Worm (Caenorhabditis elegans) whole organism, L4 larva: Measurements from ENCODE around the gene tmed-10.

Experiments
- F37D6.2 ChIP-seq: sonication (generic microtip); optimal IDR thresholded peaks from 2 replicates; lab custom pipeline; 2016; ENCODE audit warnings: mild to moderate bottlenecking, missing genetic modification characterization, missing compliant biosample characterization
- F49E8.2 ChIP-seq: sonication (generic microtip); optimal IDR thresholded peaks from 2 replicates; lab custom pipeline; 2016; ENCODE audit warnings: missing compliant biosample characterization, mild to moderate bottlenecking, missing genetic modification characterization, borderline replicate concordance
- T26A8.4 ChIP-seq: fragments of 200-800 bp; sonication (Bioruptor generic); IDR thresholded peaks from 2 replicates; pipeline ENCODE4 v1.3.6; 2022; ENCODE audit warnings: missing genetic modification characterization, missing compliant biosample characterization
- Y48G9A.11 ChIP-seq: fragments of 200-800 bp; sonication (Bioruptor generic); IDR thresholded peaks from 2 replicates; pipeline ENCODE4 v1.3.6; 2022; ENCODE audit warnings: missing genetic modification reagents, missing genetic modification characterization, missing compliant biosample characterization
- Y5F2A.4 ChIP-seq: fragments of 200-800 bp; sonication (Bioruptor generic); optimal IDR thresholded peaks from 2 replicates; lab custom pipeline; 2018; ENCODE audit warnings: mild to moderate bottlenecking, missing genetic modification characterization, missing compliant biosample characterization
- Y75B8A.6 ChIP-seq: fragments of 200-800 bp; sonication (Bioruptor generic); IDR thresholded peaks from 2 replicates; pipeline ENCODE4 v1.3.6; 2022; ENCODE audit warnings: missing genetic modification reagents, missing genetic modification characterization, missing compliant biosample characterization
- aha-1 ChIP-seq: fragments of 150-350 bp; peaks from one replicate; lab custom pipeline; 2014; ENCODE audit warnings: missing biosample characterization, missing genetic modification characterization
- arid-1 ChIP-seq: fragments of 200-800 bp; sonication (Bioruptor generic); conservative IDR thresholded peaks from 2 replicates; pipeline ENCODE4 v1.3.6; 2022; ENCODE audit warnings: missing genetic modification reagents, missing genetic modification characterization, missing compliant biosample characterization
- ceh-28 ChIP-seq: fragments of 150-350 bp; optimal IDR thresholded peaks from 2 replicates; lab custom pipeline; 2014; ENCODE audit warnings: missing biosample characterization, missing genetic modification reagents, missing genetic modification characterization
- ceh-44 ChIP-seq: fragments of 200-800 bp; sonication (Bioruptor generic); IDR thresholded peaks from 2 replicates; pipeline ENCODE4 v1.3.6; 2022; ENCODE audit warnings: missing genetic modification reagents, missing genetic modification characterization, missing compliant biosample characterization
- ces-1 ChIP-seq: fragments of 150-350 bp; sonication (generic microtip); optimal IDR thresholded peaks from 4 replicates; lab custom pipeline; 2014; ENCODE audit warnings: missing biosample characterization, missing genetic modification reagents, missing genetic modification characterization
- ctbp-1 ChIP-seq: fragments of 200-800 bp; sonication (Bioruptor generic); IDR thresholded peaks from 2 replicates; pipeline ENCODE4 v1.3.6; 2022; ENCODE audit warnings: missing genetic modification reagents, missing genetic modification characterization, missing compliant biosample characterization
- daf-12 ChIP-seq: fragments of 150-350 bp; optimal IDR thresholded peaks from 2 replicates; lab custom pipeline; 2014; ENCODE audit warnings: missing biosample characterization, missing genetic modification reagents, missing genetic modification characterization
- daf-16 ChIP-seq, 3 experiments: sonication (generic microtip); optimal IDR thresholded peaks; 2 replicates each; lab custom pipeline; 2016 to 2017; ENCODE audit warnings: missing genetic modification characterization in 3 of 3, missing genetic modification reagents in 3 of 3, mild to moderate bottlenecking in 2 of 3, missing compliant biosample characterization in 2 of 3, missing biosample characterization in 1 of 3, moderate library complexity in 1 of 3
- daf-19 ChIP-seq: fragments of 200-800 bp; sonication (Bioruptor generic); conservative IDR thresholded peaks from 2 replicates; pipeline ENCODE4 v1.3.6; 2022; ENCODE audit warnings: missing genetic modification characterization, missing compliant biosample characterization
- dmd-8 ChIP-seq: fragments of 200-800 bp; sonication (Bioruptor generic); IDR thresholded peaks from 2 replicates; pipeline ENCODE4 v1.3.6; 2022; ENCODE audit warnings: missing genetic modification characterization, missing compliant biosample characterization
- dmd-9 ChIP-seq: fragments of 200-800 bp; sonication (Bioruptor generic); IDR thresholded peaks from 2 replicates; pipeline ENCODE4 v1.3.6; 2022; ENCODE audit warnings: missing genetic modification reagents, missing genetic modification characterization, missing compliant biosample characterization
- dpl-1 ChIP-seq: fragments of 150-350 bp; optimal IDR thresholded peaks from 2 replicates; lab custom pipeline; 2014; ENCODE audit warnings: missing biosample characterization, missing genetic modification reagents, missing genetic modification characterization
- dve-1 ChIP-seq: sonication (generic microtip); optimal IDR thresholded peaks from 2 replicates; lab custom pipeline; 2017; ENCODE audit warnings: antibody characterized with exemption, mild to moderate bottlenecking, missing genetic modification characterization, missing compliant biosample characterization; ENCODE audit not compliant: insufficient read depth
- egl-27 ChIP-seq: sonication (generic microtip); optimal IDR thresholded peaks from 3 replicates; lab custom pipeline; 2017; ENCODE audit warnings: missing biosample characterization, missing genetic modification reagents, missing genetic modification characterization
- fkh-10 ChIP-seq: fragments of 150-350 bp; optimal IDR thresholded peaks from 2 replicates; lab custom pipeline; 2014; ENCODE audit warnings: missing biosample characterization, missing genetic modification reagents, missing genetic modification characterization
- hif-1 ChIP-seq, 2 experiments: sonication (generic microtip); optimal IDR thresholded peaks; 2 replicates each; lab custom pipeline; 2016 to 2017; ENCODE audit warnings: missing compliant biosample characterization in 2 of 2, missing genetic modification characterization in 2 of 2, missing genetic modification reagents in 2 of 2, missing genotype in 2 of 2, mild to moderate bottlenecking in 1 of 2
- hlh-11 ChIP-seq: fragments of 200-800 bp; sonication (Bioruptor generic); optimal IDR thresholded peaks from 2 replicates; lab custom pipeline; 2018; ENCODE audit warnings: mild to moderate bottlenecking, missing genetic modification characterization, missing compliant biosample characterization
- hlh-30 ChIP-seq: sonication (generic microtip); optimal IDR thresholded peaks from 2 replicates; lab custom pipeline; 2017; ENCODE audit warnings: antibody characterized with exemption, mild to moderate bottlenecking, missing genetic modification characterization, missing compliant biosample characterization; ENCODE audit not compliant: insufficient read depth
- hmg-1.1 ChIP-seq: fragments of 200-800 bp; sonication (Bioruptor generic); IDR thresholded peaks from 2 replicates; pipeline ENCODE4 v1.3.6; 2022; ENCODE audit warnings: missing genetic modification reagents, missing genetic modification characterization, missing compliant biosample characterization
- lim-7 ChIP-seq: fragments of 200-800 bp; sonication (Bioruptor generic); IDR thresholded peaks from 2 replicates; pipeline ENCODE4 v1.3.6; 2022; ENCODE audit warnings: missing genetic modification characterization, missing compliant biosample characterization
- lin-1 ChIP-seq: fragments of 200-800 bp; sonication (Bioruptor generic); IDR thresholded peaks from 2 replicates; pipeline ENCODE4 v1.3.6; 2022; ENCODE audit warnings: missing genetic modification reagents, missing genetic modification characterization, missing compliant biosample characterization
- lin-15B ChIP-seq: fragments of 150-350 bp; sonication (generic microtip); optimal IDR thresholded peaks from 3 replicates; lab custom pipeline; 2014; ENCODE audit warnings: missing biosample characterization, missing genetic modification characterization
- lin-29 ChIP-seq: fragments of 200-800 bp; sonication (Bioruptor generic); IDR thresholded peaks from 2 replicates; pipeline ENCODE4 v1.3.6; 2022; ENCODE audit warnings: missing genetic modification reagents, missing genetic modification characterization, missing compliant biosample characterization
- lin-39 ChIP-seq: fragments of 150-350 bp; optimal IDR thresholded peaks from 2 replicates; lab custom pipeline; 2014; ENCODE audit warnings: missing biosample characterization, missing genetic modification reagents, missing genetic modification characterization
- lsy-2 ChIP-seq, 2 experiments: fragments of 150-350 bp in 1 of 2; sonication (generic microtip) in 1 of 2; optimal IDR thresholded peaks; 2 replicates each; lab custom pipeline; 2014 to 2017; ENCODE audit warnings: missing biosample characterization in 2 of 2, missing genetic modification characterization in 2 of 2
- madf-5 ChIP-seq, 2 experiments: fragments of 200-800 bp; sonication (Bioruptor generic); IDR thresholded peaks; 2 replicates each; pipeline ENCODE4 v1.3.6; 2022; ENCODE audit warnings: missing compliant biosample characterization in 2 of 2, missing genetic modification characterization in 2 of 2
- madf-9 ChIP-seq: fragments of 200-800 bp; sonication (Bioruptor generic); conservative IDR thresholded peaks from 2 replicates; pipeline ENCODE4 v1.3.6; 2022; ENCODE audit warnings: missing genetic modification reagents, missing genetic modification characterization, missing compliant biosample characterization
- mdl-1 ChIP-seq, 2 experiments: fragments of 150-350 bp in 1 of 2; sonication (generic microtip) in 1 of 2; optimal IDR thresholded peaks; 2 replicates each; lab custom pipeline; 2014 to 2017; ENCODE audit warnings: missing biosample characterization in 2 of 2, missing genetic modification characterization in 2 of 2
- mdt-29 ChIP-seq: fragments of 200-800 bp; sonication (Bioruptor generic); IDR thresholded peaks from 2 replicates; pipeline ENCODE4 v1.3.6; 2022; ENCODE audit warnings: missing genetic modification reagents, missing genetic modification characterization, missing compliant biosample characterization
- mes-2 ChIP-seq: sonication (generic microtip); optimal IDR thresholded peaks from 2 replicates; lab custom pipeline; 2016; ENCODE audit warnings: missing genotype, mild to moderate bottlenecking, missing genetic modification characterization, missing compliant biosample characterization; ENCODE audit not compliant: poor library complexity, severe bottlenecking
- mxl-3 ChIP-seq: fragments of 200-800 bp; sonication (Bioruptor generic); optimal IDR thresholded peaks from 2 replicates; lab custom pipeline; 2018; ENCODE audit warnings: mild to moderate bottlenecking, missing genetic modification characterization, missing compliant biosample characterization
- nhr-10 ChIP-seq: fragments of 150-350 bp; optimal IDR thresholded peaks from 2 replicates; lab custom pipeline; 2014; ENCODE audit warnings: missing biosample characterization, missing genetic modification characterization
- nhr-11 ChIP-seq: fragments of 150-350 bp; optimal IDR thresholded peaks from 2 replicates; lab custom pipeline; 2014; ENCODE audit warnings: missing biosample characterization, missing genetic modification characterization
- nhr-111 ChIP-seq: fragments of 200-800 bp; sonication (Bioruptor generic); optimal IDR thresholded peaks from 2 replicates; lab custom pipeline; 2018; ENCODE audit warnings: mild to moderate bottlenecking, missing genetic modification characterization, missing compliant biosample characterization
- nhr-237 ChIP-seq: sonication (generic microtip); optimal IDR thresholded peaks from 2 replicates; lab custom pipeline; 2017; ENCODE audit warnings: missing biosample characterization, missing genetic modification characterization
- nhr-28 ChIP-seq: fragments of 150-350 bp; optimal IDR thresholded peaks from 2 replicates; lab custom pipeline; 2014; ENCODE audit warnings: missing biosample characterization, missing genetic modification characterization
- nhr-6 ChIP-seq: fragments of 150-350 bp; optimal IDR thresholded peaks from 2 replicates; lab custom pipeline; 2014; ENCODE audit warnings: missing biosample characterization, missing genetic modification characterization
- nhr-77 ChIP-seq: fragments of 150-350 bp; optimal IDR thresholded peaks from 2 replicates; lab custom pipeline; 2014; ENCODE audit warnings: missing biosample characterization, missing genetic modification characterization
- php-3 ChIP-seq: fragments of 200-800 bp; sonication (Bioruptor generic); IDR thresholded peaks from 2 replicates; pipeline ENCODE4 v1.3.6; 2022; ENCODE audit warnings: missing genetic modification reagents, missing genetic modification characterization, missing compliant biosample characterization
- pqm-1 ChIP-seq: sonication (generic microtip); optimal IDR thresholded peaks from 2 replicates; lab custom pipeline; 2017; ENCODE audit warnings: missing biosample characterization, missing genetic modification characterization
- snpc-1.2 ChIP-seq: fragments of 200-800 bp; sonication (Bioruptor generic); IDR thresholded peaks from 2 replicates; pipeline ENCODE4 v1.3.6; 2022; ENCODE audit warnings: missing genetic modification reagents, missing genetic modification characterization, missing compliant biosample characterization
- spr-1 ChIP-seq: sonication (generic microtip); optimal IDR thresholded peaks from 2 replicates; lab custom pipeline; 2016; ENCODE audit warnings: mild to moderate bottlenecking, missing genetic modification characterization, missing compliant biosample characterization
- tag-97 ChIP-seq: fragments of 200-800 bp; sonication (Bioruptor generic); IDR thresholded peaks from 2 replicates; pipeline ENCODE4 v1.3.6; 2022; ENCODE audit warnings: missing genetic modification characterization, missing compliant biosample characterization
- unc-39 ChIP-seq: sonication (generic microtip); optimal IDR thresholded peaks from 2 replicates; lab custom pipeline; 2017; ENCODE audit warnings: missing biosample characterization, missing genetic modification characterization
- zip-11 ChIP-seq: fragments of 200-800 bp; sonication (Bioruptor generic); IDR thresholded peaks from 2 replicates; pipeline ENCODE4 v1.3.6; 2022; ENCODE audit warnings: missing genetic modification characterization, missing compliant biosample characterization
- zip-2 ChIP-seq: fragments of 150-350 bp; optimal IDR thresholded peaks from 2 replicates; lab custom pipeline; 2014; ENCODE audit warnings: missing biosample characterization, missing genetic modification characterization

Gene tmed-10

DNA sequence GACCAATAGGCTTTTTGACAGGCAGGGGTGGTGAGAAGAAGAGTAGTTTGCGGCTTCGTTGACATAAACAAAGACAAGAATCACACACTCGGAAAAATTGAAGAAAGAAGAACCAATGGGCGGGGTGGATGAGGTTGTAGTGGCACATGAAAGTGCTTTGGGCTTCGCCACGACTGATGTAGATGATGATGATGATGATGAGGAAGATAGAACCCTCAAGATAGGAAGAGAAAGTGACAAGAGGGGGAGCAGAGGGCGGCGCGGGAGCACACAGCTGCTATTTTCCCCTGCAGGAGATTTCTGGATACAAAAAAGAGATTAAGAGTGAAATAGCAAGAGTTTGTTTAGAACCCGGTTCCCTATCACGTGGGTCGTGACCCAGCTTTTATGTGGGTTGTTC, 17.8 kb downstream of the tmed-10 start:
- no peak for TF ChIP-seq ces-1 (GFP tag; lab: Kevin White, UChicago)
- TF ChIP-seq mdt-29 (GFP tag; lab: Robert Waterston, UW), result no peak
- TF ChIP-seq ceh-28 (tag; lab: Kevin White, UChicago), result no peak
- no peak for TF ChIP-seq Y48G9A.11 (GFP tag; lab: Robert Waterston, UW)
- TF ChIP-seq zip-2 (tag; lab: Kevin White, UChicago), result no peak
- TF ChIP-seq mes-2, result no peak
- TF ChIP-seq dpl-1 (GFP tag; lab: Kevin White, UChicago), result no peak
- no peak for TF ChIP-seq nhr-77
- TF ChIP-seq nhr-6 (tag; lab: Kevin White, UChicago), result no peak
- no peak for TF ChIP-seq dmd-9 (GFP tag; lab: Robert Waterston, UW)
- TF ChIP-seq daf-19 (GFP tag; lab: Robert Waterston, UW), result no peak
- no peak for TF ChIP-seq aha-1 (tag; lab: Kevin White, UChicago)
- no peak for TF ChIP-seq madf-5 (GFP tag; IDR thresholded peaks at IDR 0.05; lab: Robert Waterston, UW)
- TF ChIP-seq madf-9 (GFP tag; lab: Robert Waterston, UW), result no peak
- TF ChIP-seq zip-11 (GFP tag; lab: Robert Waterston, UW), result no peak
- no peak for TF ChIP-seq F37D6.2 (tag; lab: Kevin White, UChicago)
- no peak for TF ChIP-seq lim-7 (GFP tag; lab: Robert Waterston, UW)
- no peak for TF ChIP-seq spr-1 (tag; lab: Kevin White, UChicago)
- peak; percentile 20 for TF ChIP-seq mxl-3
- TF ChIP-seq snpc-1.2 (GFP tag; lab: Robert Waterston, UW), result no peak
- no peak for TF ChIP-seq egl-27 (tag; lab: Kevin White, UChicago)
- no peak for TF ChIP-seq unc-39 (tag; lab: Kevin White, UChicago)
- TF ChIP-seq lin-29 (GFP tag; lab: Robert Waterston, UW), result no peak
- TF ChIP-seq lin-39 (tag; lab: Kevin White, UChicago), result no peak
- TF ChIP-seq daf-12 (tag; lab: Kevin White, UChicago), result no peak
- TF ChIP-seq arid-1 (GFP tag; lab: Robert Waterston, UW), result no peak
- no peak for TF ChIP-seq ceh-44
- TF ChIP-seq F49E8.2 (tag; lab: Kevin White, UChicago), result no peak
- no peak for TF ChIP-seq Y75B8A.6 (GFP tag; lab: Robert Waterston, UW)
- no peak for TF ChIP-seq hmg-1.1
- no peak for TF ChIP-seq lsy-2 (tag; optimal IDR thresholded peaks at IDR 0.05; lab: Kevin White, UChicago)
- TF ChIP-seq lin-15B (tag; lab: Kevin White, UChicago), result no peak
- TF ChIP-seq tag-97 (GFP tag; lab: Robert Waterston, UW), result no peak
- no peak for TF ChIP-seq nhr-10 (tag; lab: Kevin White, UChicago)
- no peak for TF ChIP-seq dve-1
- TF ChIP-seq hlh-11 (tag; lab: Kevin White, UChicago), result peak; percentile 22
- TF ChIP-seq nhr-111 (GFP tag; lab: Kevin White, UChicago), result no peak
- peak; percentile 46 for TF ChIP-seq nhr-28
- TF ChIP-seq nhr-11 (tag; lab: Kevin White, UChicago), result peak; percentile 56
- TF ChIP-seq dmd-8, result no peak
- no peak for TF ChIP-seq ctbp-1 (GFP tag; lab: Robert Waterston, UW)
- no peak for TF ChIP-seq lin-1 (GFP tag; lab: Robert Waterston, UW)
- peak; percentile 22 for TF ChIP-seq hlh-30 (tag; lab: Kevin White, UChicago)
- TF ChIP-seq pqm-1 (tag; lab: Kevin White, UChicago), result no peak
- TF ChIP-seq php-3 (GFP tag; lab: Robert Waterston, UW), result no peak
- TF ChIP-seq mdl-1 (tag; optimal IDR thresholded peaks at IDR 0.05; lab: Kevin White, UChicago), result no peak
- TF ChIP-seq Y5F2A.4, result no peak
- TF ChIP-seq fkh-10 (GFP tag; lab: Kevin White, UChicago), result no peak
- TF ChIP-seq hif-1 (tag; optimal IDR thresholded peaks at IDR 0.05; lab: Kevin White, UChicago), result no peak
- TF ChIP-seq nhr-237 (tag; lab: Kevin White, UChicago), result no peak
- no peak for TF ChIP-seq T26A8.4 (GFP tag; lab: Robert Waterston, UW)
- peak in 1 of 2 experiments; percentile 58 for TF ChIP-seq daf-16 (GFP tag; optimal IDR thresholded peaks at IDR 0.05; lab: Kevin White, UChicago)
- no peak for TF ChIP-seq daf-16 (tag; optimal IDR thresholded peaks at IDR 0.05; lab: Kevin White, UChicago)
